Worm (Caenorhabditis elegans) whole organism, late embryonic: ENCODE results near the gene sqv-8.

Experiments used
- C08G9.2 ChIP-seq: sonication (generic microtip); optimal IDR thresholded peaks from 2 replicates; lab custom pipeline; 2016; ENCODE audit warnings: mild to moderate bottlenecking, missing genetic modification characterization, moderate library complexity, missing compliant biosample characterization
- F13H6.1 ChIP-seq: sonication (generic microtip); optimal IDR thresholded peaks from 2 replicates; lab custom pipeline; 2016; ENCODE audit warnings: missing genetic modification characterization, missing compliant biosample characterization
- K09A11.1 ChIP-seq: sonication (generic microtip); optimal IDR thresholded peaks from 2 replicates; lab custom pipeline; 2017; ENCODE audit warnings: antibody characterized with exemption, mild to moderate bottlenecking, missing genetic modification characterization, missing compliant biosample characterization; ENCODE audit not compliant: insufficient read depth
- T23F11.4 ChIP-seq: fragments of 200-800 bp; sonication (Bioruptor generic); optimal IDR thresholded peaks from 2 replicates; lab custom pipeline; 2018; ENCODE audit warnings: mild to moderate bottlenecking, missing genetic modification characterization, missing compliant biosample characterization
- Y22D7AL.16 ChIP-seq: sonication (generic microtip); optimal IDR thresholded peaks from 2 replicates; lab custom pipeline; 2016; ENCODE audit warnings: missing genetic modification characterization, missing compliant biosample characterization
- ceh-14 ChIP-seq: sonication (generic microtip); optimal IDR thresholded peaks from 2 replicates; lab custom pipeline; 2016; ENCODE audit warnings: missing genotype, missing genetic modification characterization, missing compliant biosample characterization
- ceh-18 ChIP-seq: sonication (generic microtip); optimal IDR thresholded peaks from 2 replicates; lab custom pipeline; 2016; ENCODE audit warnings: missing genetic modification characterization, missing compliant biosample characterization
- ceh-2 ChIP-seq: sonication (generic microtip); optimal IDR thresholded peaks from 2 replicates; lab custom pipeline; 2016; ENCODE audit warnings: missing genotype, missing genetic modification characterization, missing compliant biosample characterization
- ceh-22 ChIP-seq: sonication (generic microtip); optimal IDR thresholded peaks from 2 replicates; lab custom pipeline; 2017; ENCODE audit warnings: missing biosample characterization, missing genetic modification characterization
- ceh-24 ChIP-seq: sonication (generic microtip); optimal IDR thresholded peaks from 2 replicates; lab custom pipeline; 2016; ENCODE audit warnings: mild to moderate bottlenecking, missing genetic modification characterization, missing compliant biosample characterization
- ceh-30 ChIP-seq: fragments of 150-350 bp; optimal IDR thresholded peaks from 2 replicates; lab custom pipeline; 2014; ENCODE audit warnings: missing biosample characterization, missing genetic modification characterization
- ceh-31 ChIP-seq: sonication (generic microtip); optimal IDR thresholded peaks from 2 replicates; lab custom pipeline; 2016; ENCODE audit warnings: missing genetic modification characterization, missing compliant biosample characterization
- ceh-34 ChIP-seq: sonication (generic microtip); optimal IDR thresholded peaks from 2 replicates; lab custom pipeline; 2016; ENCODE audit warnings: mild to moderate bottlenecking, missing genetic modification characterization, missing compliant biosample characterization
- ceh-45 ChIP-seq: fragments of 200-800 bp; sonication (Bioruptor generic); IDR thresholded peaks from 2 replicates; pipeline ENCODE4 v1.3.6; 2022; ENCODE audit warnings: missing genetic modification reagents, missing genetic modification characterization, missing compliant biosample characterization
- ceh-9 ChIP-seq: sonication (generic microtip); optimal IDR thresholded peaks from 2 replicates; lab custom pipeline; 2016; ENCODE audit warnings: mild to moderate bottlenecking, missing genetic modification characterization, inconsistent platforms, missing compliant biosample characterization
- che-1 ChIP-seq: sonication (generic microtip); optimal IDR thresholded peaks from 2 replicates; lab custom pipeline; 2016; ENCODE audit warnings: mild to moderate bottlenecking, missing genetic modification characterization, missing compliant biosample characterization
- dmd-4 ChIP-seq: sonication (generic microtip); optimal IDR thresholded peaks from 2 replicates; lab custom pipeline; 2016; ENCODE audit warnings: borderline replicate concordance, missing genetic modification characterization, missing compliant biosample characterization
- dve-1 ChIP-seq: sonication (generic microtip); optimal IDR thresholded peaks from 2 replicates; lab custom pipeline; 2017; ENCODE audit warnings: antibody characterized with exemption, mild to moderate bottlenecking, missing genetic modification characterization, missing compliant biosample characterization
- elt-4 ChIP-seq: sonication (generic microtip); optimal IDR thresholded peaks from 2 replicates; lab custom pipeline; 2016; ENCODE audit warnings: missing genetic modification characterization, missing compliant biosample characterization
- fkh-10 ChIP-seq: fragments of 150-350 bp; optimal IDR thresholded peaks from 2 replicates; lab custom pipeline; 2014; ENCODE audit warnings: missing biosample characterization, missing genetic modification reagents, missing genetic modification characterization
- gmeb-2 ChIP-seq: sonication (generic microtip); optimal IDR thresholded peaks from 2 replicates; lab custom pipeline; 2016; ENCODE audit warnings: missing genetic modification characterization, inconsistent platforms, missing compliant biosample characterization
- hlh-15 ChIP-seq: sonication (generic microtip); optimal IDR thresholded peaks from 2 replicates; lab custom pipeline; 2016; ENCODE audit warnings: missing genetic modification characterization, missing compliant biosample characterization
- lim-6 ChIP-seq: sonication (generic microtip); optimal IDR thresholded peaks from 2 replicates; lab custom pipeline; 2016; ENCODE audit warnings: missing genetic modification characterization, missing compliant biosample characterization
- lin-11 ChIP-seq: fragments of 200-800 bp; sonication (Bioruptor generic); optimal IDR thresholded peaks from 2 replicates; lab custom pipeline; 2018; ENCODE audit warnings: mild to moderate bottlenecking, missing genetic modification characterization, missing compliant biosample characterization
- mec-3 ChIP-seq: sonication (generic microtip); optimal IDR thresholded peaks from 2 replicates; lab custom pipeline; 2016; ENCODE audit warnings: borderline replicate concordance, missing genetic modification characterization, missing compliant biosample characterization
- nhr-232 ChIP-seq: sonication (generic microtip); optimal IDR thresholded peaks from 2 replicates; lab custom pipeline; 2016; ENCODE audit warnings: missing genetic modification characterization, missing compliant biosample characterization
- npax-4 ChIP-seq: sonication (generic microtip); optimal IDR thresholded peaks from 2 replicates; lab custom pipeline; 2016; ENCODE audit warnings: missing genetic modification characterization, missing compliant biosample characterization
- odd-2 ChIP-seq: sonication (generic microtip); optimal IDR thresholded peaks from 2 replicates; lab custom pipeline; 2017; ENCODE audit warnings: antibody characterized with exemption, mild to moderate bottlenecking, missing genetic modification characterization, missing compliant biosample characterization
- pag-3 ChIP-seq: sonication (generic microtip); optimal IDR thresholded peaks from 2 replicates; lab custom pipeline; 2016; ENCODE audit warnings: missing compliant biosample characterization, missing genetic modification characterization, borderline replicate concordance
- pat-9 ChIP-seq: fragments of 200-800 bp; sonication (Bioruptor generic); optimal IDR thresholded peaks from 2 replicates; lab custom pipeline; 2018; ENCODE audit warnings: mild to moderate bottlenecking, missing genetic modification characterization, moderate library complexity, missing compliant biosample characterization
- pax-1 ChIP-seq: fragments of 150-350 bp; optimal IDR thresholded peaks from 2 replicates; lab custom pipeline; 2014; ENCODE audit warnings: missing biosample characterization, missing genetic modification characterization
- ref-2 ChIP-seq: sonication (generic microtip); optimal IDR thresholded peaks from 2 replicates; lab custom pipeline; 2016; ENCODE audit warnings: missing genetic modification characterization, missing compliant biosample characterization
- sdc-2 ChIP-seq: sonication (generic microtip); optimal IDR thresholded peaks from 2 replicates; lab custom pipeline; 2016; ENCODE audit warnings: missing genotype, missing genetic modification characterization, missing compliant biosample characterization
- sox-4 ChIP-seq: sonication (generic microtip); optimal IDR thresholded peaks from 2 replicates; lab custom pipeline; 2017; ENCODE audit warnings: mild to moderate bottlenecking, missing genetic modification characterization, inconsistent platforms, missing compliant biosample characterization
- syd-9 ChIP-seq: sonication (generic microtip); optimal IDR thresholded peaks from 2 replicates; lab custom pipeline; 2016; ENCODE audit warnings: mild to moderate bottlenecking, missing genetic modification characterization, moderate library complexity, missing compliant biosample characterization
- tbx-2 ChIP-seq: sonication (generic microtip); optimal IDR thresholded peaks from 2 replicates; lab custom pipeline; 2016; ENCODE audit warnings: missing genetic modification characterization, missing compliant biosample characterization
- unc-3 ChIP-seq, 2 experiments: fragments of 200-800 bp in 1 of 2; sonication (Bioruptor generic) in 1 of 2; sonication (generic microtip) in 1 of 2; conservative IDR thresholded peaks in 1 of 2; optimal IDR thresholded peaks in 1 of 2; 2 replicates each; pipeline versions ENCODE4 v1.3.6 to Lab custom; 2016 to 2022; ENCODE audit warnings: missing compliant biosample characterization in 2 of 2, missing genetic modification characterization in 2 of 2, missing genetic modification reagents in 1 of 2
- unc-86 ChIP-seq: sonication (generic microtip); optimal IDR thresholded peaks from 2 replicates; lab custom pipeline; 2016; ENCODE audit warnings: missing genetic modification characterization, missing compliant biosample characterization
- zip-5 ChIP-seq: sonication (generic microtip); optimal IDR thresholded peaks from 2 replicates; lab custom pipeline; 2016; ENCODE audit warnings: missing genetic modification characterization, missing compliant biosample characterization
- ztf-16 ChIP-seq: sonication (generic microtip); optimal IDR thresholded peaks from 2 replicates; lab custom pipeline; 2017; ENCODE audit warnings: missing genetic modification characterization, missing compliant biosample characterization

sqv-8 gene

DNA sequence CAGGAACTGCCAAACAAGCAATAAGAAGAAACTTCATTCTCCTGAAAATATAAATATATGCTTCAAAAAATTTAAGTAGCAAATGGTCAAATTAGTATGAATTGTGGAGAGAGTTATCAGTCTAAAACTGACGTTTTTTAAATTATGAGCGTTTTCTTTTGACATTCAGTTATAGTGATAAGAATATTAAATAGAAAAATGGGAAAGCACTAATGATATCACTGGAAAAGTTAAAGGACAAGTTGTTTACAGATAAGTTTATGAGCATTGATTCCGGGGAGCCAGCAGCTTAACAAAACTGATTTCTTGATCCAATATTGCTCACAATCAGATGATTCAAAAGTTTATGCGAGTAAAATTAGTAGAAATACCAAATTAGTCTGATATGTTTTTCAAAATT lies 13.6 kb downstream of the sqv-8 start, which contains the start of gene ZK1320.3:
TSS of gene ZK1320.3 (minus strand) at position 41 of the 400 bp plus-strand sequence.
- TF ChIP-seq dve-1 (no peak), lin-11 (tag; lab: Kevin White, UChicago) (no peak), tbx-2 (tag; lab: Kevin White, UChicago) (no peak), zip-5 (tag; lab: Kevin White, UChicago) (no peak), Y22D7AL.16 (tag; lab: Kevin White, UChicago) (no peak), syd-9 (tag; lab: Kevin White, UChicago) (no peak), ceh-34 (no peak), ceh-9 (tag; lab: Kevin White, UChicago) (no peak), fkh-10 (GFP tag; lab: Kevin White, UChicago) (no peak), ceh-30 (no peak), sdc-2 (tag; lab: Kevin White, UChicago) (no peak), pag-3 (tag; lab: Kevin White, UChicago) (no peak), pax-1 (tag; lab: Kevin White, UChicago) (no peak), T23F11.4 (GFP tag; lab: Kevin White, UChicago) (no peak), ceh-24 (tag; lab: Kevin White, UChicago) (no peak), gmeb-2 (tag; lab: Kevin White, UChicago) (no peak), lim-6 (no peak), che-1 (tag; lab: Kevin White, UChicago) (no peak)

DNA sequence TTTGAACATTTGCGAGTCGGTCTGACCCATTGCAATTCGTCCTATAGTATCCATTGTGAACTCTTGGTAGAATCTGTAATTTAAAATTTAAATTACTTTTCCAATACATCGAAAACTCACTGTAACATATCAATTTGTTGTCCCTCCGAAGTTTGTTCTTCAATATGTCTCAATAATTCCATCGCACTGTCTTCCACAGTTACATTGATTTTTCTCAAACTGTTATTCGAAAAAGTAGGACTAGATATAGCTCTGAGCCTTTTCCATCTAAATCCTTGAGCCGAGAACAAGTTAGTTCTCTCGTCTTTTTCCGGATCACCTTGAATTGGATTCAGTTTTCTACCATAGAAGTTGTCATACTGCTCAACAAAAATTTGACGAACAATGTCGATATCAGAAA lies 15.4 kb downstream of the sqv-8 start:
- TF ChIP-seq F13H6.1 (tag; lab: Kevin White, UChicago) (no peak), nhr-232 (no peak), ceh-18 (tag; lab: Kevin White, UChicago) (no peak), C08G9.2 (tag; lab: Kevin White, UChicago) (no peak), sox-4 (tag; lab: Kevin White, UChicago) (no peak), K09A11.1 (tag; lab: Kevin White, UChicago) (no peak), ceh-31 (tag; lab: Kevin White, UChicago) (no peak), ceh-9 (tag; lab: Kevin White, UChicago) (no peak), ceh-34 (no peak), che-1 (tag; lab: Kevin White, UChicago) (no peak), dmd-4 (no peak), ztf-16 (tag; lab: Kevin White, UChicago) (no peak), fkh-10 (GFP tag; lab: Kevin White, UChicago) (no peak), pat-9 (tag; lab: Kevin White, UChicago) (no peak), ceh-14 (tag; lab: Kevin White, UChicago) (no peak), lin-11 (tag; lab: Kevin White, UChicago) (no peak), ceh-24 (tag; lab: Kevin White, UChicago) (no peak), unc-3 (GFP tag; conservative IDR thresholded peaks at IDR 0.05; lab: Robert Waterston, UW) (no peak), unc-3 (tag; optimal IDR thresholded peaks at IDR 0.05; lab: Kevin White, UChicago) (no peak)

DNA sequence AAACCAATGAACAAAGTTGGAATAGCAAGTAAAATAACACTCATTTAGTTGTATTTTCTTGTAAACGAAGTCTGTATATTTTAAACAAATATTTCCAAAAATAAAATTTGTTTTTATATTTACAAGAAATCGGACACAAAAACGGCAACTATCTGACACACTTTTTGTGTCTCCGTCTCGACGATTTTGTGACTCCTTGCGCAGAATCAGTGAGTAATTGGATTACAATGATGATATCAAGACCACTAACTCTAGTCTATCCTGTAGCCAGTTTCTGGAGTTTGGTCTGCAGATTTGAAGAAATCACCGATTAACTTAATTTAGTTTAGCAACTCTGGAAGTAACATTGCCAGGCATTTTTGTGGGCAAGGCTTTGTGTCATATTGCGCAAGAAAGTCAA lies 16.0 kb downstream of the sqv-8 start, which contains the start of gene cyp-13A10:
TSS of gene cyp-13A10 (minus strand) at position 88 of the 400 bp plus-strand sequence.
- TF ChIP-seq elt-4: no peak
- no peak for TF ChIP-seq odd-2 (tag; lab: Kevin White, UChicago)
- no peak for TF ChIP-seq che-1 (tag; lab: Kevin White, UChicago)
- TF ChIP-seq ceh-31 (tag; lab: Kevin White, UChicago): no peak
- no peak for TF ChIP-seq unc-86
- TF ChIP-seq syd-9 (tag; lab: Kevin White, UChicago): no peak
- TF ChIP-seq ceh-22: no peak
- no peak for TF ChIP-seq ref-2 (tag; lab: Kevin White, UChicago)
- no peak for TF ChIP-seq ceh-2
- TF ChIP-seq nhr-232: no peak
- TF ChIP-seq mec-3: no peak
- TF ChIP-seq unc-3 (GFP tag; conservative IDR thresholded peaks at IDR 0.05; lab: Robert Waterston, UW): no peak
- no peak for TF ChIP-seq unc-3 (tag; optimal IDR thresholded peaks at IDR 0.05; lab: Kevin White, UChicago)
- TF ChIP-seq hlh-15 (tag; lab: Kevin White, UChicago): no peak
- TF ChIP-seq ceh-24 (tag; lab: Kevin White, UChicago): no peak
- no peak for TF ChIP-seq ceh-14 (tag; lab: Kevin White, UChicago)
- TF ChIP-seq ceh-45 (GFP tag; lab: Robert Waterston, UW): no peak
- no peak for TF ChIP-seq npax-4
- TF ChIP-seq, all 69 proteins: peak for 0
